Worm (Caenorhabditis elegans): Measurements from ENCODE around the gene cysl-3.

Gene cysl-3

ce11 chrV:3761829-3762228 lies 14.1 kb downstream of the cysl-3 start:
- TF ChIP-seq unc-39 (tag; optimal IDR thresholded peaks at IDR 0.05) (no peak), zip-8 (tag; optimal IDR thresholded peaks at IDR 0.05) (peak; percentile 14), ceh-39 (tag; optimal IDR thresholded peaks at IDR 0.05) (no peak)

DNA sequence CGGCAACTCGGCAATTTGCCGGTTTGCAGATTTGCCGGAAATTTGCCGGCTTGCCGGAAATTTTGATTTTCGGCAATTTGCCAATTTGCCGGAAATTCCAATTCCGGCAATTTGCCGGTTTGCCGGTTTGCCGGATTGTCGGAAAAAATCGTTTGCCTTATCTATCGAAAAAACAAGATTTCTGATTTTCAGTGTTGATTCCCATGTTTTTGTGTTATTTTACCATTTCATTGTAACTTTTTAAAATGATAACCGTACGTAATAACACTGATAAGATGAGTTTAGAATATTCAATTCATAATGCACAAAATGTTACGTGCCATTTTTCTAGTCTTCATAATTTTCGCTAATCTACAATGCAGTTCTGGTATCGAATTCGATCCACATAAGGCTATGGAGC lies 15.1 kb downstream of the cysl-3 start, which contains the start of gene oac-55:
oac-55 (plus strand) TSS at position 301 of the 400 bp plus-strand sequence.
- TF ChIP-seq nhr-28 (tag; optimal IDR thresholded peaks at IDR 0.05) (no peak), M03D4.4 (tag; optimal IDR thresholded peaks at IDR 0.05) (no peak)

DNA sequence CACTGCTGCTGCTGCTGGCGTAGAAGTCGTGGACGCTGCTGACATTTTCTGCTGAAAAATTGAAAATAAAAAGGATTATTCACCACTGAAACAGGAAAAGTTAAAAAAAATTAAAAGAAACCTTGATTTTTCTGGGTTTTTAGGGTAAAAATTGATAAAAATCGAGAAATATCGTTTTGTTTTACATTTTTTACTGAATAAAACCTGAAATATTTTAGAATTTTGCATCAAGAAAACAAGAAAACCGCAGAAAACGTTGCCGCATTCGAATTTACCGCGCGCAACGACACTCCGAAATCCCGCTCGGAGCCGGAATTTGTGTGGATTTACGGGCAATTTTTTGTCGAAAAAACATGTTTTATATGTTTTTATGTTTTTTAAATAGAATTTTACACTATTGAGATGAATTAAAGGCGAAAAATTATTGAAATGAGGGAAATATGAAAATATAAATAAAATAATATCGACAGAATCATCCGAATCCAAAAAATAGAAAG lies 16.5 kb downstream of the cysl-3 start, which contains the start of gene chk-1:
chk-1 (minus strand) TSS at position 51 of the 497 bp plus-strand sequence.
- TF ChIP-seq drap-1 (GFP tag; optimal IDR thresholded peaks at IDR 0.05): no peak
- no peak for TF ChIP-seq M03D4.4 (tag; optimal IDR thresholded peaks at IDR 0.05)
- no peak for TF ChIP-seq snpc-4 (tag; optimal IDR thresholded peaks at IDR 0.05)
- no peak for TF ChIP-seq hlh-1 (tag; optimal IDR thresholded peaks at IDR 0.05)
- no peak for TF ChIP-seq zip-8 (tag; optimal IDR thresholded peaks at IDR 0.05)
- no peak for TF ChIP-seq elt-1 (tag; optimal IDR thresholded peaks at IDR 0.05; ENCODE audit: borderline replicate concordance, insufficient read depth)
- no peak for TF ChIP-seq lin-32 (GFP tag; optimal IDR thresholded peaks at IDR 0.05)
- TF ChIP-seq sptf-1 (tag; optimal IDR thresholded peaks at IDR 0.05): no peak
- no peak for TF ChIP-seq unc-62 (GFP tag; optimal IDR thresholded peaks at IDR 0.05)
- TF ChIP-seq ham-2 (GFP tag; optimal IDR thresholded peaks at IDR 0.05): no peak
- no peak for TF ChIP-seq sem-2 (GFP tag; optimal IDR thresholded peaks at IDR 0.05)
- peak; percentile 40 for TF ChIP-seq lsy-2 (tag; optimal IDR thresholded peaks at IDR 0.05)
- peak; percentile 11 for TF ChIP-seq pha-4 (tag; optimal IDR thresholded peaks at IDR 0.05)
- TF ChIP-seq ceh-39 (tag; optimal IDR thresholded peaks at IDR 0.05): peak; percentile 35
- TF ChIP-seq mab-5 (tag; optimal IDR thresholded peaks at IDR 0.05): no peak
- TF ChIP-seq mep-1 (tag; optimal IDR thresholded peaks at IDR 0.05): peak; percentile 71
- no peak for TF ChIP-seq mls-2 (tag; optimal IDR thresholded peaks at IDR 0.05)
- TF ChIP-seq lin-13 (tag; optimal IDR thresholded peaks at IDR 0.05): peak; percentile 11
- peak; percentile 66 for TF ChIP-seq nhr-237 (tag; optimal IDR thresholded peaks at IDR 0.05)
- no peak for TF ChIP-seq nhr-28 (tag; optimal IDR thresholded peaks at IDR 0.05)
- no peak for TF ChIP-seq unc-120 (tag; optimal IDR thresholded peaks at IDR 0.05; ENCODE audit: poor library complexity, severe bottlenecking)
- no peak for TF ChIP-seq ces-1 (GFP tag; optimal IDR thresholded peaks at IDR 0.05)

- no peak for TF ChIP-seq mab-5 (tag; optimal IDR thresholded peaks at IDR 0.05)
- peak; percentile 72 for TF ChIP-seq ces-1 (GFP tag; optimal IDR thresholded peaks at IDR 0.05)
Observed at ce11 chrV:3756887-3757286, 19.0 kb downstream of the cysl-3 start, which contains the start of gene gid-7. Gene gid-7, minus strand, starts transcription at chrV:3757074.

- TF ChIP-seq M03D4.4 (tag; optimal IDR thresholded peaks at IDR 0.05) (no peak), ceh-43 (GFP tag; optimal IDR thresholded peaks at IDR 0.05) (no peak), mep-1 (tag; optimal IDR thresholded peaks at IDR 0.05) (no peak), nhr-76 (tag; optimal IDR thresholded peaks at IDR 0.05) (no peak), pha-4 (tag; optimal IDR thresholded peaks at IDR 0.05) (no peak), nhr-12 (tag; optimal IDR thresholded peaks at IDR 0.05) (no peak), ztf-11 (tag; optimal IDR thresholded peaks at IDR 0.05) (no peak), mls-2 (tag; optimal IDR thresholded peaks at IDR 0.05) (no peak), blmp-1 (tag; optimal IDR thresholded peaks at IDR 0.05) (no peak), lin-13 (tag; optimal IDR thresholded peaks at IDR 0.05) (no peak), ces-1 (GFP tag; optimal IDR thresholded peaks at IDR 0.05) (no peak), lin-32 (GFP tag; optimal IDR thresholded peaks at IDR 0.05) (no peak)
Observed at ce11 chrV:3750328-3750727, 25.6 kb downstream of the cysl-3 start.

- TF ChIP-seq lsy-2 (tag; optimal IDR thresholded peaks at IDR 0.05): peak; percentile 3
- TF ChIP-seq pha-4 (tag; optimal IDR thresholded peaks at IDR 0.05): no peak
- TF ChIP-seq nhr-12 (tag; optimal IDR thresholded peaks at IDR 0.05): no peak
- TF ChIP-seq drap-1 (GFP tag; optimal IDR thresholded peaks at IDR 0.05): no peak
- TF ChIP-seq sem-2 (GFP tag; optimal IDR thresholded peaks at IDR 0.05): no peak
- TF ChIP-seq ztf-11 (tag; optimal IDR thresholded peaks at IDR 0.05): no peak
- TF ChIP-seq nhr-2 (tag; optimal IDR thresholded peaks at IDR 0.05): no peak
- no peak for TF ChIP-seq ham-2 (GFP tag; optimal IDR thresholded peaks at IDR 0.05)
- TF ChIP-seq ceh-39 (tag; optimal IDR thresholded peaks at IDR 0.05): peak; percentile 46
- no peak for TF ChIP-seq sptf-1 (tag; optimal IDR thresholded peaks at IDR 0.05)
- TF ChIP-seq mep-1 (tag; optimal IDR thresholded peaks at IDR 0.05): peak; percentile 8
- TF ChIP-seq ces-1 (GFP tag; optimal IDR thresholded peaks at IDR 0.05): peak; percentile 81
- no peak for TF ChIP-seq elt-3 (tag; optimal IDR thresholded peaks at IDR 0.05)
- no peak for TF ChIP-seq nhr-76 (tag; optimal IDR thresholded peaks at IDR 0.05)
- no peak for TF ChIP-seq elt-1 (tag; optimal IDR thresholded peaks at IDR 0.05; ENCODE audit: borderline replicate concordance, insufficient read depth)
- TF ChIP-seq unc-62 (GFP tag; optimal IDR thresholded peaks at IDR 0.05): no peak
- no peak for TF ChIP-seq M03D4.4 (tag; optimal IDR thresholded peaks at IDR 0.05)
- TF ChIP-seq nhr-237 (tag; optimal IDR thresholded peaks at IDR 0.05): no peak
- TF ChIP-seq lin-13 (tag; optimal IDR thresholded peaks at IDR 0.05): no peak
- no peak for TF ChIP-seq mab-5 (tag; optimal IDR thresholded peaks at IDR 0.05)
- TF ChIP-seq lin-32 (GFP tag; optimal IDR thresholded peaks at IDR 0.05): no peak
Observed at ce11 chrV:3743172-3743626, 32.7 kb downstream of the cysl-3 start, which contains the start of gene mtm-9. Gene mtm-9, plus strand, starts transcription at chrV:3743576.
